Worm (Caenorhabditis elegans) whole organism, L2 larva: Measurements from ENCODE around the gene msd-2.

Experiments used
- R02D3.7 ChIP-seq: fragments of 150-350 bp; optimal IDR thresholded peaks from 2 replicates; lab custom pipeline; 2014; ENCODE audit warnings: missing biosample characterization, missing genetic modification characterization
- lin-39 ChIP-seq: fragments of 150-350 bp; optimal IDR thresholded peaks from 2 replicates; lab custom pipeline; 2014; ENCODE audit warnings: missing biosample characterization, missing genetic modification reagents, missing genetic modification characterization
- mdl-1 ChIP-seq, 2 experiments: fragments of 150-350 bp in 1 of 2; sonication (generic microtip) in 1 of 2; optimal IDR thresholded peaks; 2 replicates each; lab custom pipeline; 2017; ENCODE audit warnings: missing biosample characterization in 2 of 2, missing genetic modification characterization in 2 of 2
- nhr-10 ChIP-seq: sonication (generic microtip); optimal IDR thresholded peaks from 2 replicates; lab custom pipeline; 2017; ENCODE audit warnings: missing biosample characterization, missing genetic modification characterization
- nhr-12 ChIP-seq: fragments of 150-350 bp; optimal IDR thresholded peaks from 2 replicates; lab custom pipeline; 2014; ENCODE audit warnings: missing biosample characterization, missing genetic modification characterization
- nhr-6 ChIP-seq: fragments of 150-350 bp; optimal IDR thresholded peaks from 2 replicates; lab custom pipeline; 2014; ENCODE audit warnings: missing biosample characterization, missing genetic modification characterization
- nhr-77 ChIP-seq: fragments of 150-350 bp; optimal IDR thresholded peaks from 2 replicates; lab custom pipeline; 2014; ENCODE audit warnings: missing biosample characterization, missing genetic modification characterization
- skn-1 ChIP-seq: sonication (generic microtip); optimal IDR thresholded peaks from 2 replicates; lab custom pipeline; 2017; ENCODE audit warnings: missing biosample characterization, missing genetic modification characterization
- unc-62 ChIP-seq: fragments of 150-350 bp; optimal IDR thresholded peaks from 2 replicates; lab custom pipeline; 2014; ENCODE audit warnings: missing biosample characterization, missing genetic modification reagents, missing genetic modification characterization
- ztf-1 ChIP-seq: fragments of 200-800 bp; sonication (Bioruptor generic); conservative IDR thresholded peaks from 2 replicates; pipeline ENCODE4 v1.3.6; 2022; ENCODE audit warnings: missing genetic modification characterization, missing compliant biosample characterization
- ztf-4 ChIP-seq: fragments of 150-350 bp; optimal IDR thresholded peaks from 2 replicates; lab custom pipeline; 2014; ENCODE audit warnings: missing biosample characterization, missing genetic modification characterization

ce11 chrIV:9994895-9995394 is 33.9 kb upstream of the msd-2 start, which contains the start of gene uba-1:
- TF ChIP-seq skn-1 (tag; lab: Kevin White, UChicago) (no peak), nhr-77 (tag; lab: Kevin White, UChicago) (no peak), ztf-4 (tag; lab: Kevin White, UChicago) (no peak), nhr-6 (no peak), lin-39 (tag; lab: Kevin White, UChicago) (no peak), nhr-10 (no peak), mdl-1 (tag; optimal IDR thresholded peaks at IDR 0.05; lab: Kevin White, UChicago) (no peak), R02D3.7 (tag; lab: Kevin White, UChicago) (no peak), nhr-12 (tag; lab: Kevin White, UChicago) (no peak), ztf-1 (GFP tag; lab: Robert Waterston, UW) (no peak), unc-62 (GFP tag; lab: Kevin White, UChicago) (no peak)
